Worm (Caenorhabditis elegans) whole organism, L2 larva: ENCODE data around the gene twk-42.

Experiments
- Y55F3AM.14 ChIP-seq: fragments of 200-800 bp; sonication (Bioruptor generic); optimal IDR thresholded peaks from 2 replicates; lab custom pipeline; 2018; ENCODE audit warnings: mild to moderate bottlenecking, missing genetic modification characterization, missing compliant biosample characterization
- blmp-1 ChIP-seq: sonication (generic microtip); optimal IDR thresholded peaks from 2 replicates; lab custom pipeline; 2017; ENCODE audit warnings: missing genetic modification characterization, mild to moderate bottlenecking, missing compliant biosample characterization, antibody characterized with exemption, moderate library complexity; ENCODE audit not compliant: insufficient read depth
- ceh-16 ChIP-seq: fragments of 150-350 bp; optimal IDR thresholded peaks from 2 replicates; lab custom pipeline; 2014; ENCODE audit warnings: missing biosample characterization, missing genetic modification characterization
- ceh-82 ChIP-seq: fragments of 150-350 bp; optimal IDR thresholded peaks from 2 replicates; lab custom pipeline; 2014; ENCODE audit warnings: missing biosample characterization, missing genetic modification characterization
- crh-2 ChIP-seq: sonication (generic microtip); optimal IDR thresholded peaks from 2 replicates; lab custom pipeline; 2017; ENCODE audit warnings: missing biosample characterization, missing genetic modification characterization
- elt-1 ChIP-seq: fragments of 150-350 bp; optimal IDR thresholded peaks from 2 replicates; lab custom pipeline; 2014; ENCODE audit warnings: missing biosample characterization, missing genetic modification characterization
- elt-3 ChIP-seq: sonication (generic microtip); optimal IDR thresholded peaks from 2 replicates; lab custom pipeline; 2017; ENCODE audit warnings: missing biosample characterization, missing genetic modification characterization
- fos-1 ChIP-seq: fragments of 150-350 bp; optimal IDR thresholded peaks from 2 replicates; lab custom pipeline; 2014; ENCODE audit warnings: missing biosample characterization, missing genetic modification characterization
- gmeb-1 ChIP-seq: fragments of 150-350 bp; optimal IDR thresholded peaks from 2 replicates; lab custom pipeline; 2014; ENCODE audit warnings: missing biosample characterization, missing genetic modification characterization
- lin-13 ChIP-seq: fragments of 150-350 bp; optimal IDR thresholded peaks from 2 replicates; lab custom pipeline; 2014; ENCODE audit warnings: missing biosample characterization, missing genetic modification reagents, missing genetic modification characterization
- lin-39 ChIP-seq: fragments of 150-350 bp; optimal IDR thresholded peaks from 2 replicates; lab custom pipeline; 2014; ENCODE audit warnings: missing biosample characterization, missing genetic modification reagents, missing genetic modification characterization
- mdl-1 ChIP-seq, 2 experiments: fragments of 150-350 bp in 1 of 2; sonication (generic microtip) in 1 of 2; optimal IDR thresholded peaks; 2 replicates each; lab custom pipeline; 2017; ENCODE audit warnings: missing biosample characterization in 2 of 2, missing genetic modification characterization in 2 of 2
- nhr-10 ChIP-seq: sonication (generic microtip); optimal IDR thresholded peaks from 2 replicates; lab custom pipeline; 2017; ENCODE audit warnings: missing biosample characterization, missing genetic modification characterization
- nhr-11 ChIP-seq: fragments of 150-350 bp; optimal IDR thresholded peaks from 2 replicates; lab custom pipeline; 2014; ENCODE audit warnings: missing biosample characterization, missing genetic modification characterization
- nhr-12 ChIP-seq: fragments of 150-350 bp; optimal IDR thresholded peaks from 2 replicates; lab custom pipeline; 2014; ENCODE audit warnings: missing biosample characterization, missing genetic modification characterization
- nhr-129 ChIP-seq: fragments of 150-350 bp; optimal IDR thresholded peaks from 2 replicates; lab custom pipeline; 2014; ENCODE audit warnings: missing biosample characterization, missing genetic modification characterization
- nhr-21 ChIP-seq: fragments of 150-350 bp; optimal IDR thresholded peaks from 2 replicates; lab custom pipeline; 2014; ENCODE audit warnings: missing biosample characterization, missing genetic modification characterization
- nhr-23 ChIP-seq: fragments of 150-350 bp; optimal IDR thresholded peaks from 2 replicates; lab custom pipeline; 2014; ENCODE audit warnings: missing biosample characterization, missing genetic modification reagents, missing genetic modification characterization
- nhr-237 ChIP-seq: fragments of 150-350 bp; optimal IDR thresholded peaks from 2 replicates; lab custom pipeline; 2014; ENCODE audit warnings: missing biosample characterization, missing genetic modification characterization
- nhr-25 ChIP-seq: fragments of 150-350 bp; sonication (generic microtip); optimal IDR thresholded peaks from 3 replicates; lab custom pipeline; 2014; ENCODE audit warnings: missing biosample characterization, missing genetic modification characterization
- nhr-6 ChIP-seq: fragments of 150-350 bp; optimal IDR thresholded peaks from 2 replicates; lab custom pipeline; 2014; ENCODE audit warnings: missing biosample characterization, missing genetic modification characterization
- nhr-77 ChIP-seq: fragments of 150-350 bp; optimal IDR thresholded peaks from 2 replicates; lab custom pipeline; 2014; ENCODE audit warnings: missing biosample characterization, missing genetic modification characterization
- peb-1 ChIP-seq: fragments of 150-350 bp; optimal IDR thresholded peaks from 2 replicates; lab custom pipeline; 2014; ENCODE audit warnings: missing biosample characterization, missing genetic modification characterization
- skn-1 ChIP-seq: sonication (generic microtip); optimal IDR thresholded peaks from 2 replicates; lab custom pipeline; 2017; ENCODE audit warnings: missing biosample characterization, missing genetic modification characterization
- sma-9 ChIP-seq, 2 experiments: fragments of 150-350 bp in 1 of 2; sonication (generic microtip) in 1 of 2; optimal IDR thresholded peaks; 2 replicates each; lab custom pipeline; 2014 to 2016; ENCODE audit warnings: missing genetic modification characterization in 2 of 2, mild to moderate bottlenecking in 1 of 2, missing biosample characterization in 1 of 2, missing compliant biosample characterization in 1 of 2, missing genetic modification reagents in 1 of 2, moderate library complexity in 1 of 2
- snpc-4 ChIP-seq: fragments of 150-350 bp; optimal IDR thresholded peaks from 2 replicates; lab custom pipeline; 2014; ENCODE audit warnings: missing biosample characterization, missing genetic modification characterization
- unc-39 ChIP-seq: fragments of 150-350 bp; optimal IDR thresholded peaks from 2 replicates; lab custom pipeline; 2014; ENCODE audit warnings: missing biosample characterization, missing genetic modification characterization
- unc-55 ChIP-seq: fragments of 150-350 bp; sonication (generic microtip); optimal IDR thresholded peaks from 3 replicates; lab custom pipeline; 2014; ENCODE audit warnings: missing biosample characterization, missing genetic modification reagents, missing genetic modification characterization
- unc-62 ChIP-seq: fragments of 150-350 bp; optimal IDR thresholded peaks from 2 replicates; lab custom pipeline; 2014; ENCODE audit warnings: missing biosample characterization, missing genetic modification reagents, missing genetic modification characterization
- ztf-1 ChIP-seq: fragments of 200-800 bp; sonication (Bioruptor generic); conservative IDR thresholded peaks from 2 replicates; pipeline ENCODE4 v1.3.6; 2022; ENCODE audit warnings: missing genetic modification characterization, missing compliant biosample characterization
- ztf-11 ChIP-seq: sonication (generic microtip); optimal IDR thresholded peaks from 2 replicates; lab custom pipeline; 2017; ENCODE audit warnings: missing biosample characterization, missing genetic modification characterization
- ztf-4 ChIP-seq: fragments of 150-350 bp; optimal IDR thresholded peaks from 2 replicates; lab custom pipeline; 2014; ENCODE audit warnings: missing biosample characterization, missing genetic modification characterization

The twk-42 gene

DNA sequence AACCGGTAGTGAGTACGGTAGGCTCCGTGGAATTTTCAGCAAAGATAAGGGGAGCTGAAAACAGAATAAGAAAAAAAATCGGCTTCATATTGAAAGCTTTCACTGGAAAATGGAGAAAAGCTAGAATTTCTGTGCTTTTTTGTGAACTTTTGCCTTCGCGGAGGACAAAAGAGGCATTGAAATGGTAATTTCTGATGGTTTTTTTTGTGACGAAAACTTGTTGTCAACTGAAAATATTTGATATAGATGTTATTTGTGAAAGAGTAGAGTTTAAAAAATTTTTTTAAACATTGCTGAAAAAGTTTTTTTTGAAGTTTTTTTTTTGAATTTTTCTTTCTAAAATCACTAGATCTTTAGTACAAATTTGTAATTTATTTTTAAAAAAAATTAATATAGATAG is 45.6 kb downstream of the twk-42 start, which contains the start of gene F59A1.18:
F59A1.18 (minus strand) TSS at position 101 of the 400 bp plus-strand sequence.
- TF ChIP-seq nhr-10 (tag; lab: Kevin White, UChicago): no peak
- no peak for TF ChIP-seq elt-3 (tag; lab: Kevin White, UChicago)
- no peak for TF ChIP-seq nhr-21 (tag; lab: Kevin White, UChicago)
- TF ChIP-seq ztf-1 (GFP tag; lab: Robert Waterston, UW): no peak
- TF ChIP-seq ztf-4: no peak
- no peak for TF ChIP-seq sma-9 (GFP tag; optimal IDR thresholded peaks at IDR 0.05; lab: Kevin White, UChicago)
- no peak for TF ChIP-seq sma-9 (tag; optimal IDR thresholded peaks at IDR 0.05; lab: Kevin White, UChicago)
- TF ChIP-seq blmp-1 (tag; lab: Kevin White, UChicago): no peak
- TF ChIP-seq unc-39: no peak
- no peak for TF ChIP-seq nhr-237 (tag; lab: Kevin White, UChicago)
- TF ChIP-seq lin-39 (tag; lab: Kevin White, UChicago): no peak
- TF ChIP-seq nhr-23 (tag; lab: Kevin White, UChicago): no peak
- TF ChIP-seq snpc-4 (tag; lab: Kevin White, UChicago): no peak
- no peak for TF ChIP-seq nhr-12
- TF ChIP-seq lin-13 (GFP tag; lab: Kevin White, UChicago): no peak
- TF ChIP-seq mdl-1 (tag; optimal IDR thresholded peaks at IDR 0.05; lab: Kevin White, UChicago): no peak

DNA sequence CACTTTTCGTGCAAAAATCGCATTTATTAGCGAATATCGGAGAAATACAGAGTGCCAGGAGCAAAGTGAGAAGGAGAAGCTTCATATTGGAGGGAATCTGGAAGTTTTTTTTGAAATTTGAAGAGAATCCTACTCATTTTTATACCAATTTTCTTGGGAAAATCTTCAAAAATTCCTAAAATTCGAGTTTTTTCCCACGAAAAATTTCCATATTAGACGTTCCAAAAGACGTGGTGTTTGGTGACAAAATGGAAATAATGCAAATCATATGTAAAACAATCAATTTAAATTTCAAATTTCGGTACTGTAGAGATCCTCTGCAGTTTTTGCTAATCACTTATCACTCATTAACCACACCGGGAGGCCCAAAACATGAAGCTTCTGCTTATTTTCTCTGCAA is 47.6 kb downstream of the twk-42 start, which contains the start of the genes F59A1.16 and F59A1.6:
F59A1.16 (minus strand) TSS at position 101 of the 400 bp plus-strand sequence.
F59A1.6 (plus strand) TSS at position 285 of the 400 bp plus-strand sequence.
- TF ChIP-seq crh-2 (tag; lab: Kevin White, UChicago): no peak

DNA sequence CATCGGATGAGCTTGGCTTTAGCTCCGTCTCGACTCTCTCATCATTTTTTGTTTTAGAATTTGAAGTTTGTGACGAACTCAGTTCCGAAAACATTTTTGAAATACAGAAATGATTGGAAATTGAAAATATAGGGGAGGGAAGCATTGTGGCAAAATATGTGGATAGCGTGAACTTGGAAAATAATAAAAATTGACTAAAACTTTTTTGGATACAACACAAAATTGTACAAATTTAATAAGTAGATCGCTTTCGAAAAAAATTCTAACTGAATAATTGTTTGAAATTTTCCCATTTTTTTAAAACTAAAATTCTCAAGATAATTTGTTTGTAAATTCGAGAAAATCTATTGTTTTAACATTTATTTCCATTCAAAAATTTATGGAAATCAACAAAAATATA is 48.7 kb downstream of the twk-42 start, which contains the start of gene F59A1.15:
F59A1.15 (minus strand) TSS at position 101 of the 400 bp plus-strand sequence.
- TF ChIP-seq nhr-11 (tag; lab: Kevin White, UChicago) (no peak), elt-1 (no peak), nhr-6 (tag; lab: Kevin White, UChicago) (no peak), crh-2 (tag; lab: Kevin White, UChicago) (no peak), nhr-25 (tag; lab: Kevin White, UChicago) (no peak), unc-62 (no peak), skn-1 (tag; lab: Kevin White, UChicago) (no peak), sma-9 (GFP tag; optimal IDR thresholded peaks at IDR 0.05; lab: Kevin White, UChicago) (no peak), sma-9 (tag; optimal IDR thresholded peaks at IDR 0.05; lab: Kevin White, UChicago) (no peak), peb-1 (tag; lab: Kevin White, UChicago) (no peak), elt-3 (tag; lab: Kevin White, UChicago) (no peak), unc-55 (GFP tag; lab: Kevin White, UChicago) (no peak), nhr-10 (tag; lab: Kevin White, UChicago) (no peak), lin-39 (tag; lab: Kevin White, UChicago) (no peak), ztf-4 (no peak), ceh-16 (tag; lab: Kevin White, UChicago) (no peak), mdl-1 (tag; optimal IDR thresholded peaks at IDR 0.05; lab: Kevin White, UChicago) (no peak), blmp-1 (tag; lab: Kevin White, UChicago) (no peak), snpc-4 (tag; lab: Kevin White, UChicago) (no peak), ztf-1 (GFP tag; lab: Robert Waterston, UW) (no peak), nhr-23 (tag; lab: Kevin White, UChicago) (no peak)

DNA sequence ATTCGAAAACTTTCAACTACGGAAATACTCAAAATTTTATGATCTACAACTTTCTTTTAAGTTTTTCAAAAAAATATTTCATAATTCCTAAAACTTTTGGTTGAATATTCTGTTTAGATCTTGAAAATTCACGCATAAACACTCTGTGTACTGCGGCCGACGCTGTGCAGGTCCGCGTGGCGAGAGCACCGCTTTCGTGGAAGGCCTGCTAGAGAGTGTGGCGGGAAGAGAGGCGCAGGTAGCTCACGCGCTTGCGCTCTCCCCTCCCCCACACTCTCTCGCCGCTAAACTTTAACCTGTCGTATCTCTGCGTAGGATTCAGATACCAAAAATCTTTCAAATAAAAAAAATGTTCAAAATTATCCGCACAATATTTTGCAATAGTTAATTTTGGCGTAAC is 49.1 kb downstream of the twk-42 start:
- TF ChIP-seq mdl-1 (tag; optimal IDR thresholded peaks at IDR 0.05; lab: Kevin White, UChicago) (no peak), nhr-77 (tag; lab: Kevin White, UChicago) (no peak), nhr-10 (tag; lab: Kevin White, UChicago) (no peak), ztf-11 (tag; lab: Kevin White, UChicago) (no peak), nhr-237 (tag; lab: Kevin White, UChicago) (no peak), unc-55 (GFP tag; lab: Kevin White, UChicago) (no peak), unc-39 (no peak), nhr-6 (tag; lab: Kevin White, UChicago) (no peak), nhr-129 (tag; lab: Kevin White, UChicago) (no peak), skn-1 (tag; lab: Kevin White, UChicago) (no peak), gmeb-1 (tag; lab: Kevin White, UChicago) (no peak), ztf-4 (no peak), nhr-11 (tag; lab: Kevin White, UChicago) (no peak), blmp-1 (tag; lab: Kevin White, UChicago) (no peak), ceh-82 (tag; lab: Kevin White, UChicago) (no peak), fos-1 (tag; lab: Kevin White, UChicago) (no peak), Y55F3AM.14 (no peak), lin-39 (tag; lab: Kevin White, UChicago) (no peak)
- TF ChIP-seq, all 48 proteins: peak for 0
